Worm (Caenorhabditis elegans): Measurements from ENCODE around the gene Y116A8C.465.

- TF ChIP-seq B0310.2 (tag; optimal IDR thresholded peaks at IDR 0.05) (no peak), ceh-36 (tag; optimal IDR thresholded peaks at IDR 0.05) (no peak)
Observed at ce11 chrIV:17103116-17103515, 38.1 kb downstream of the Y116A8C.465 start.
